Worm (Caenorhabditis elegans): ENCODE measurements around the gene T24H10.4.

ce11 chrII:9083093-9083492 lies 26.2 kb upstream of the T24H10.4 start, which contains the start of gene sysm-1:
- no peak for TF ChIP-seq sox-4 (tag; optimal IDR thresholded peaks at IDR 0.05)
- TF ChIP-seq ceh-45 (GFP tag; IDR thresholded peaks at IDR 0.05) = no peak
- TF ChIP-seq ceh-2 (tag; optimal IDR thresholded peaks at IDR 0.05) = no peak
